Worm (Caenorhabditis elegans) whole organism, L4 larva: Measurements from ENCODE around the gene T07C4.12.

Experiments
- T20F7.1 ChIP-seq: fragments of 200-800 bp; sonication (Bioruptor generic); optimal IDR thresholded peaks from 2 replicates; lab custom pipeline; 2018; ENCODE audit warnings: mild to moderate bottlenecking, missing genetic modification characterization, missing compliant biosample characterization
- dmd-9 ChIP-seq: fragments of 200-800 bp; sonication (Bioruptor generic); IDR thresholded peaks from 2 replicates; pipeline ENCODE4 v1.3.6; 2022; ENCODE audit warnings: missing genetic modification reagents, missing genetic modification characterization, missing compliant biosample characterization
- dpl-1 ChIP-seq: fragments of 150-350 bp; optimal IDR thresholded peaks from 2 replicates; lab custom pipeline; 2014; ENCODE audit warnings: missing biosample characterization, missing genetic modification reagents, missing genetic modification characterization
- hif-1 ChIP-seq, 2 experiments: sonication (generic microtip); optimal IDR thresholded peaks; 2 replicates each; lab custom pipeline; 2016 to 2017; ENCODE audit warnings: missing compliant biosample characterization in 2 of 2, missing genetic modification characterization in 2 of 2, missing genetic modification reagents in 2 of 2, missing genotype in 2 of 2, mild to moderate bottlenecking in 1 of 2
- mdl-1 ChIP-seq, 2 experiments: fragments of 150-350 bp in 1 of 2; sonication (generic microtip) in 1 of 2; optimal IDR thresholded peaks; 2 replicates each; lab custom pipeline; 2014 to 2017; ENCODE audit warnings: missing biosample characterization in 2 of 2, missing genetic modification characterization in 2 of 2
- mep-1 ChIP-seq: fragments of 150-350 bp; sonication (generic microtip); optimal IDR thresholded peaks from 3 replicates; lab custom pipeline; 2014; ENCODE audit warnings: missing biosample characterization, missing genetic modification characterization
- ztf-7 ChIP-seq: fragments of 150-350 bp; optimal IDR thresholded peaks from 2 replicates; lab custom pipeline; 2014; ENCODE audit warnings: missing biosample characterization, missing genetic modification characterization

ce11 chrIII:10357598-10358186 is 25.2 kb upstream of the T07C4.12 start, which contains the start of gene umps-1:
- TF ChIP-seq T20F7.1 (GFP tag; lab: Kevin White, UChicago) (no peak), mdl-1 (tag; optimal IDR thresholded peaks at IDR 0.05; lab: Kevin White, UChicago) (no peak), ztf-7 (tag; lab: Kevin White, UChicago) (no peak), mep-1 (tag; lab: Kevin White, UChicago) (peak; percentile 60), dpl-1 (GFP tag; lab: Kevin White, UChicago) (peak; percentile 98), hif-1 (tag; optimal IDR thresholded peaks at IDR 0.05; lab: Kevin White, UChicago) (peak in 1 of 2 experiments; percentile 34), dmd-9 (GFP tag; lab: Robert Waterston, UW) (no peak)
